Worm (Caenorhabditis elegans) whole organism, midembryonic: ENCODE results near the gene mab-10.
A peak's percentile ranks its signal among the peaks of the same experiment; 100 is the strongest.

Experiments
- T22C8.4 ChIP-seq: fragments of 200-800 bp; sonication (Bioruptor generic); IDR thresholded peaks from 2 replicates; pipeline ENCODE4 v1.3.6; 2022; ENCODE audit warnings: missing genetic modification characterization, missing compliant biosample characterization
- cog-1 ChIP-seq: sonication (generic microtip); optimal IDR thresholded peaks from 2 replicates; lab custom pipeline; 2016; ENCODE audit warnings: missing genetic modification characterization, missing compliant biosample characterization
- flt-1 ChIP-seq: fragments of 200-800 bp; sonication (Bioruptor generic); IDR thresholded peaks from 2 replicates; pipeline ENCODE4 v1.3.6; 2022; ENCODE audit warnings: missing genetic modification characterization, missing compliant biosample characterization
- klf-2 ChIP-seq: fragments of 200-800 bp; sonication (Bioruptor generic); conservative IDR thresholded peaks from 2 replicates; pipeline ENCODE4 v1.3.6; 2022; ENCODE audit warnings: missing genetic modification reagents, missing genetic modification characterization, missing compliant biosample characterization
- med-1 ChIP-seq: sonication (generic microtip); optimal IDR thresholded peaks from 2 replicates; lab custom pipeline; 2017; ENCODE audit warnings: missing genetic modification characterization, mild to moderate bottlenecking, missing compliant biosample characterization, antibody characterized with exemption, missing genetic modification reagents; ENCODE audit not compliant: insufficient read depth
- ref-1 ChIP-seq: fragments of 200-800 bp; sonication (Bioruptor generic); conservative IDR thresholded peaks from 2 replicates; pipeline ENCODE4 v1.3.6; 2022; ENCODE audit warnings: missing genetic modification reagents, missing genetic modification characterization, missing compliant biosample characterization
- tab-1 ChIP-seq: fragments of 200-800 bp; sonication (Bioruptor generic); IDR thresholded peaks from 2 replicates; pipeline ENCODE4 v1.3.6; 2022; ENCODE audit warnings: missing genetic modification characterization, missing compliant biosample characterization
- ztf-23 ChIP-seq: fragments of 200-800 bp; sonication (Bioruptor generic); IDR thresholded peaks from 2 replicates; pipeline ENCODE4 v1.3.6; 2022; ENCODE audit warnings: missing genetic modification reagents, missing genetic modification characterization, missing compliant biosample characterization
- ztf-29 ChIP-seq: fragments of 200-800 bp; sonication (Bioruptor generic); IDR thresholded peaks from 2 replicates; pipeline ENCODE4 v1.3.6; 2022; ENCODE audit warnings: missing genetic modification reagents, missing genetic modification characterization, missing compliant biosample characterization

Gene mab-10

DNA sequence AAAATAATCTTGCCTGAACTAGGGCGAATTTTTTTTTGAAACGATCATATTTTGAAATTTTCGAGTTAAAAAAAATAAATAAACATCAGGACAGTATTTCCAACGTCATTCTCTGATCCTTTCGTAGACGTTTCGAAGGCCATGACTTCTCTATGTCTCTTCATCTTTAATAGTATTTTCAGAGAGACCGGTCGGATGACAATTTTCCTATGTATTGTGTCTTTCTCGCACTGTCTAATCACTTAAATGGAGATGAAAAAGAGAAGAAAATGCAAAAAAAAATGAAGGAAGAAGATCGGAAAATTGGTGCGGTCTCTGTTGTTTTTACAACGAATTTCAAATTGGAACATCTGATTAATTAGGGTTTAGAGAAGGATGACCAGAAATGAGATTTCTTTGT, 2.8 kb upstream of the mab-10 start:
- TF ChIP-seq ref-1 (GFP tag; lab: Robert Waterston, UW), result no peak
- TF ChIP-seq cog-1 (tag; lab: Kevin White, UChicago), result no peak
- TF ChIP-seq tab-1 (GFP tag; lab: Robert Waterston, UW), result no peak
- no peak for TF ChIP-seq flt-1 (GFP tag; lab: Robert Waterston, UW)

DNA sequence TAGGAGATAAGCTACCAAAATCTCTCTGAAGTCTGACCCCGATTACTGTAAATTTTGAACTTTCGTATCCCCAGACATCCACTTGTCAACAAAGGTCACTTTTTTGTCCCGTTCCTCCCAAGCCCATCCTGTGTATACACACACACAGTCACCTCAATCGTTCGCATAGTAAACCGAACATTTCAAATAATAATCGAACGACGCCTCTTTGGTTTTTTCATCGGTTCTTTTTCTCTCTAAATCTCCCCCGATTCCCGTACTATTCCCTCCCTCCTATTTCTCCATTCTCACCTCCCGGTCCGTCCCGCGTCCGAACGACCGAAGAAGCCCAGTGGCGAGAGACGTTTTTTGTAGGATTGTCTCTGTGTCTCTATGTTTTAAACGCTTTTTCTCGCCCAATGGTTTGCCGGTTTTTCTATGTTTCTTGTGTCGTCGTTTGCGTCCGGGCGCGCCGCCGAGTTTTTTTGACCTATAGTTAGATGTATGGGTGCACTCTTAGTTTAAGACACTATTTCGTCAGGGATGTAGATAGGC, 1.4 kb downstream of the mab-10 start:
- TF ChIP-seq ztf-23 (GFP tag; lab: Robert Waterston, UW) (no peak), T22C8.4 (GFP tag; lab: Robert Waterston, UW) (no peak), med-1 (no peak), cog-1 (tag; lab: Kevin White, UChicago) (no peak), tab-1 (GFP tag; lab: Robert Waterston, UW) (no peak), ztf-29 (GFP tag; lab: Robert Waterston, UW) (no peak), klf-2 (GFP tag; lab: Robert Waterston, UW) (no peak), ref-1 (GFP tag; lab: Robert Waterston, UW) (no peak), flt-1 (GFP tag; lab: Robert Waterston, UW) (no peak)

DNA sequence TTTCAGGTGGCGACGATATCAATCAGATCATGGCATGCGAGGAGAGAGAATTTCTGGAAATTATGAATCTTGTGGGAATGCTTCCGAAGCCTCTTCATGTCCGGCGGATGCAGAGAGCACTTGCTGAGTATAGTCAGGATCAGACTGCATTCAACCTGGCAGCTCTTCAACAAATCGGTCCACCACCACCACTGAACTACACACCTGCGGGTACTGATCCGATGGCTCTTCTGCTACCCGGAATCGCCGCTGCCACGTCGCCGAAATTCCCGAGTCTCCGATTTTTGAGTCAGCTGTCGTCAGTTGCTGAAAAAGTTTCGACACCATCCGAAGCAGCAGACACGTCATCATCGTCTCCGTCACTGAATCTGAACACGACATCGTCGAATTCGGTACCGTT, 3.0 kb downstream of the mab-10 start:
- TF ChIP-seq ztf-29 (GFP tag; lab: Robert Waterston, UW), result no peak
- no peak for TF ChIP-seq tab-1 (GFP tag; lab: Robert Waterston, UW)
- no peak for TF ChIP-seq med-1

DNA sequence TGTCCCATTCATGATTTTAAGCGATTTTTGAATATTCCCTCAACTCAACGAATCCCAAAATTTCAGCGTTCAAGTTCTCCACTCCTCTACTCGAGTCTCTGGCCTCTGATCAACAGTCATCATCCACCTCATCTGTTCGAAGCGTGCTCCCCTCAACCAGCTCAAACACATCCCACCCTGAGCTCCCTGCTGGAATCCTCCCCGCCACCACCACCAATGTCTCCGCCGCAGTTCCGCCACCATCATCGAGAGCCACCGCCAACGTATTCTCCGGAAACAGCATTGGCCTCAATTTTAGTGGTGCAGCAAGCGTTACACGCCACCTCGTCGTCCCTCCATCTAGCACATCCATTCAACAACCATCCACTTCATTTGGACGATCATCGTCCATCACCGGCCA, 3.7 kb downstream of the mab-10 start:
- no peak for TF ChIP-seq med-1
- no peak for TF ChIP-seq klf-2 (GFP tag; lab: Robert Waterston, UW)
- TF ChIP-seq ztf-29 (GFP tag; lab: Robert Waterston, UW), result no peak
- no peak for TF ChIP-seq cog-1 (tag; lab: Kevin White, UChicago)
- no peak for TF ChIP-seq ref-1 (GFP tag; lab: Robert Waterston, UW)

DNA sequence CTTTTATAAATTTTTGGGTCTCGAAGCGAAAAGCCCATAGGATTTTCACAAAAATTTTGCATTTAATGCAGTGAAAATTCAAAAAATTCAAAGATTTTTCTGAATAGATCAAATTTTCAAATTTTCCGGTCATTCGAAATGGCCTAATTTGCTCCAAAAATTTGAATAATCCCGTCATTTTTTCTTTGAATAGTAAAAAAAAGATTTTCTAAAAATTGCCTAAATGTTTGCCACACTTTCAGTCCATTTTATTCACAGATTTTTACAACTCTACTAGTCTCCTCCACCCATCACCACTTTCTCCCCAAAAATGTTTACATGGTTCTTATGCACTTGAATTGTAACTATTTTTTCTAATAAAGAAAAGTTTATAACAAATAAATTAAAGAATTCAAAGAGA, 6.1 kb downstream of the mab-10 start:
- TF ChIP-seq ref-1 (GFP tag; lab: Robert Waterston, UW) (no peak), klf-2 (GFP tag; lab: Robert Waterston, UW) (no peak), med-1 (no peak), ztf-23 (GFP tag; lab: Robert Waterston, UW) (no peak), ztf-29 (GFP tag; lab: Robert Waterston, UW) (no peak), flt-1 (GFP tag; lab: Robert Waterston, UW) (no peak), T22C8.4 (GFP tag; lab: Robert Waterston, UW) (no peak), tab-1 (GFP tag; lab: Robert Waterston, UW) (no peak), cog-1 (tag; lab: Kevin White, UChicago) (no peak)

DNA sequence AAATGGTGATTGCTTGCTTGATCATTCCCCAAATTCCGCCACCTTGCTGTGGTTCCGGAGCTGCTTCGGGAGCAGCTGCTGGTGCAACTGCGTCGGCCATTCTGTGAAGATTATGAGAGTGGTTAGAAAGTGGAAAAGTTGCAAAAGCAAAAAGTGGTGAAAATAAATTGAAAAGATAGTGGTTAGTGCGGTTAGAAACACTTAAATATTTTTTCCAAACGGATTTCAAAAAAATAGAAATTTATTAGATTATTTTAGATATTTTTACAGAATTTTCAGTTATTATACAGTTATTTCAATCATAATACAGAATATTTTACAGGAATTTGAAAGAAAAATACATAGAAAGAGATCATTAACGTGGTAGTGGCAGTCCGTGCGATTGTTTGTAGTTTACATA, 9.7 kb downstream of the mab-10 start, which contains the start of gene R166.2:
R166.2 (minus strand) TSS at position 101 of the 400 bp plus-strand sequence.
- TF ChIP-seq klf-2 (GFP tag; lab: Robert Waterston, UW) (no peak), ref-1 (GFP tag; lab: Robert Waterston, UW) (no peak), ztf-29 (GFP tag; lab: Robert Waterston, UW) (no peak), tab-1 (GFP tag; lab: Robert Waterston, UW) (no peak)

DNA sequence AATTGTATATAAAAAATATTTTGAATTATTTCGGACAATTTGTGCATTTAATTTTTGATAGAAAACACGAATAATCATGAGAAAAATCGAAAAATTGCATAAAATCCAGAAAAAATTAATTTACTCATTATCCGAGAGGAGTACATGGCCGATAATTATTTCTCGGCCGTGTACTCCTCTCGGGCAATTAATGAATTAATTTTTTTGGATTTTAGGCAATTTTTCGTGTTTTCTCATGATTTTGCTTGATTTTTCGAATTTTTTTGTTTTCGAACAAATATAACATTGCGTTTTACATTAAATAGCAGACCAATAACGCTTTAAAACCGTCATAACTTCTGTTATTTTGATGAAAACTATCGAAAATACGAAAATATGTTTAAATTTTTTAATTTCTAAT, 10.1 kb downstream of the mab-10 start:
- peak; percentile 38 for TF ChIP-seq cog-1 (tag; lab: Kevin White, UChicago)
- no peak for TF ChIP-seq ztf-29 (GFP tag; lab: Robert Waterston, UW)

DNA sequence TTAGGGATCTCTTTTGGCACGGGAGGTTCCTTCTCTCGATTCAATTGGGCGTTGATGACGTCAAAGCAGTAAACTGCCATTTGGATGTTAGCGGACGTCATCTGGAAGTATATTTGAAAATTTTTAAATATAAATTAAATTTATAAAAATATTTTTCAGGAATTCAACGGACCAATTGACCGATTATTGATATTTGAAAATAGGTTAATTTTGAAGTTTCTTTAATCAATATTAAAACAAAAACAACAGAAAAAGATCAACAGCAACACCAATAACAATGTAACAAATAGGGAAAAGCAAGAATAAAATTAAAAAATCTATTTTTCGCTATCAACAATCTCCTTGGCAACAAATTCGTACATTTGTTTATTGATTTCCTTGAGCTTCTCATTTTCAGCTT, 11.3 kb downstream of the mab-10 start, which contains the start of gene R166.3:
R166.3 (minus strand) TSS at position 101 of the 400 bp plus-strand sequence.
- TF ChIP-seq med-1 (no peak), T22C8.4 (GFP tag; lab: Robert Waterston, UW) (no peak), tab-1 (GFP tag; lab: Robert Waterston, UW) (no peak), klf-2 (GFP tag; lab: Robert Waterston, UW) (no peak), ztf-29 (GFP tag; lab: Robert Waterston, UW) (no peak), cog-1 (tag; lab: Kevin White, UChicago) (no peak), ztf-23 (GFP tag; lab: Robert Waterston, UW) (no peak), ref-1 (GFP tag; lab: Robert Waterston, UW) (no peak), flt-1 (GFP tag; lab: Robert Waterston, UW) (no peak)

DNA sequence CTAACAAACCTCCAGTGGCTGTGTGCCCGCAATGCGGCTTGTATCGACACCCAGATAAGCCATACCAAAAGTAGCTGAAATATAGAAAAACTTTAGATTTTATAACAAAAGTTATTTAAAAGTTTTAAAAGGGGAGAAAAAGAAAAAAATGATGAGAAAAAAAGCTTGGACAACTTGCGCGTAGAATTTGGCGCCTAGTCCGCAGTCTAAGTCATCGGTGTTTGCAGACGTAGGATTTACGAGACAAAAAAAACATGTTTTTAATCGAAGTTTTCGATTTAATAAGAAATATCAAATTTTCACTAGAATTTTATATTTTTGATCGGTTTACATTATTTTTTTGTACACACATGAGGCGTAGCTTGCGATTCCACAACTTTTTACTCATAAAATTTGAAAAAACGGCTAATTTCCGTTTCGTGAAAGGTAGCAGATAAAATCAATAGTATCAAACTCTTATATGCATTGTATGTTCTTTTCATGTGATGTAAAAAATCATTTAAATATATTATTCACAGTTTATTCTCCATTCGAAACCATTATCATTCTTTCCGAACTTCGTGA, 14.1 kb downstream of the mab-10 start, which contains the start of gene pro-1:
pro-1 (minus strand) TSS at position 74 of the 564 bp plus-strand sequence.
- no peak for TF ChIP-seq med-1
- TF ChIP-seq klf-2 (GFP tag; lab: Robert Waterston, UW), result no peak
- TF ChIP-seq T22C8.4 (GFP tag; lab: Robert Waterston, UW), result no peak
- no peak for TF ChIP-seq tab-1 (GFP tag; lab: Robert Waterston, UW)
- TF ChIP-seq flt-1 (GFP tag; lab: Robert Waterston, UW), result peak; percentile 59; the same call in 1 of the 2 replicates
- no peak for TF ChIP-seq ztf-23 (GFP tag; lab: Robert Waterston, UW)
- TF ChIP-seq ref-1 (GFP tag; lab: Robert Waterston, UW), result no peak
- no peak for TF ChIP-seq ztf-29 (GFP tag; lab: Robert Waterston, UW)
- peak; percentile 53 for TF ChIP-seq cog-1 (tag; lab: Kevin White, UChicago)
